Fruit fly (Drosophila melanogaster): ENCODE measurements around the gene Muc26B.

dm6 chr2L:6155041-6155440 lies 3.3 kb downstream of the Muc26B start, which contains the start of gene CG31639:
- TF ChIP-seq CG17806 (tag; optimal IDR thresholded peaks at IDR 0.05) (no peak), CG34367 (tag; optimal IDR thresholded peaks at IDR 0.05) (no peak), gl (tag; optimal IDR thresholded peaks at IDR 0.05) (no peak), D1 (tag; optimal IDR thresholded peaks at IDR 0.05) (no peak), fd96Ca (GFP tag; IDR thresholded peaks at IDR 0.05) (no peak)
